Worm (Caenorhabditis elegans): ENCODE measurements around the gene best-22.

The best-22 gene

ce11 chrIV:12404137-12404536 lies 54.4 kb downstream of the best-22 start, which contains the start of gene gex-3:
TSS of gene gex-3 (plus strand) at chrIV:12404431.
- TF ChIP-seq ceh-28 (tag; optimal IDR thresholded peaks at IDR 0.05) = no peak
- no peak for TF ChIP-seq spr-3 (GFP tag; optimal IDR thresholded peaks at IDR 0.05)
- peak; percentile 97 for TF ChIP-seq lin-38 (GFP tag; IDR thresholded peaks at IDR 0.05)
- no peak for TF ChIP-seq skn-1 (tag; optimal IDR thresholded peaks at IDR 0.05)
- TF ChIP-seq attf-4 (tag; optimal IDR thresholded peaks at IDR 0.05) = no peak
- peak; percentile 58 for TF ChIP-seq vab-7 (GFP tag; IDR thresholded peaks at IDR 0.05)
- TF ChIP-seq mes-2 (tag; optimal IDR thresholded peaks at IDR 0.05; ENCODE audit: poor library complexity, severe bottlenecking) = peak; percentile 92
- no peak for TF ChIP-seq aly-2 (tag; optimal IDR thresholded peaks at IDR 0.05)
- TF ChIP-seq lin-15B (tag; optimal IDR thresholded peaks at IDR 0.05) = peak; percentile 61
- TF ChIP-seq hmg-1.1 (GFP tag; IDR thresholded peaks at IDR 0.05) = peak; percentile 65
- peak; percentile 86 for TF ChIP-seq nhr-6 (tag; optimal IDR thresholded peaks at IDR 0.05)
- TF ChIP-seq T26A8.4 (GFP tag; IDR thresholded peaks at IDR 0.05) = peak; percentile 56
- peak in 1 of 2 experiments; percentile 49 for TF ChIP-seq hif-1 (tag; optimal IDR thresholded peaks at IDR 0.05)
- peak; percentile 98 for TF ChIP-seq aha-1 (tag)
- no peak for TF ChIP-seq egl-43 (GFP tag; IDR thresholded peaks at IDR 0.05)
- no peak for TF ChIP-seq daf-16 (GFP tag; optimal IDR thresholded peaks at IDR 0.05)
- TF ChIP-seq daf-16 (tag; optimal IDR thresholded peaks at IDR 0.05) = peak; percentile 51
- no peak for TF ChIP-seq unc-39 (tag; optimal IDR thresholded peaks at IDR 0.05)
- peak; percentile 50 for TF ChIP-seq hlh-11 (tag; optimal IDR thresholded peaks at IDR 0.05)
- TF ChIP-seq dve-1 (tag; optimal IDR thresholded peaks at IDR 0.05; ENCODE audit: insufficient read depth) = peak; percentile 65
- peak; percentile 92 for TF ChIP-seq ces-1 (GFP tag; optimal IDR thresholded peaks at IDR 0.05)
- 0 out of 2 replicates have a peak, but pooled peaks have one; percentile 32 for TF ChIP-seq daf-19 (GFP tag; conservative IDR thresholded peaks at IDR 0.05)
- no peak for TF ChIP-seq Y48G9A.11 (GFP tag; IDR thresholded peaks at IDR 0.05)
- TF ChIP-seq unc-130 (GFP tag; optimal IDR thresholded peaks at IDR 0.05) = peak; percentile 71
- no peak for TF ChIP-seq F10B5.3 (tag; optimal IDR thresholded peaks at IDR 0.05)
- no peak for TF ChIP-seq mxl-2 (GFP tag; conservative IDR thresholded peaks at IDR 0.05)
- peak; percentile 87 for TF ChIP-seq lin-13 (GFP tag; optimal IDR thresholded peaks at IDR 0.05)
- TF ChIP-seq dmd-6 (GFP tag; IDR thresholded peaks at IDR 0.05) = peak; percentile 30; the same call in 1 of the 2 replicates
- peak; percentile 81 for TF ChIP-seq mep-1 (tag; optimal IDR thresholded peaks at IDR 0.05)
- TF ChIP-seq nhr-77 (tag; optimal IDR thresholded peaks at IDR 0.05) = peak; percentile 59
- TF ChIP-seq nhr-11 (tag; optimal IDR thresholded peaks at IDR 0.05) = peak; percentile 2
- TF ChIP-seq nhr-28 (tag; optimal IDR thresholded peaks at IDR 0.05) = peak; percentile 43
- peak in 1 of 2 experiments; percentile 55 for TF ChIP-seq ZK546.5 (tag; optimal IDR thresholded peaks at IDR 0.05)
- TF ChIP-seq unc-62 (GFP tag; optimal IDR thresholded peaks at IDR 0.05 in 1 of 2) = peak in 1 of 2 experiments; percentile 78
- no peak for TF ChIP-seq unc-62 (tag; optimal IDR thresholded peaks at IDR 0.05)
- peak; percentile 61 to 95 for TF ChIP-seq lsy-2 (tag; optimal IDR thresholded peaks at IDR 0.05)
- TF ChIP-seq pha-4 (GFP tag; IDR thresholded peaks at IDR 0.05) = no peak
- TF ChIP-seq pha-4 (tag; optimal IDR thresholded peaks at IDR 0.05) = peak; percentile 69
- no peak for TF ChIP-seq nhr-111 (GFP tag; optimal IDR thresholded peaks at IDR 0.05)
- peak; percentile 54 for TF ChIP-seq rbr-2 (tag; optimal IDR thresholded peaks at IDR 0.05)
- TF ChIP-seq saeg-2 (GFP tag; IDR thresholded peaks at IDR 0.05) = no peak
- no peak for TF ChIP-seq ceh-62 (tag; optimal IDR thresholded peaks at IDR 0.05)
- TF ChIP-seq snpc-1.2 (GFP tag; IDR thresholded peaks at IDR 0.05) = peak; percentile 77
- no peak for TF ChIP-seq lin-29 (GFP tag; IDR thresholded peaks at IDR 0.05)
- peak; percentile 85 for TF ChIP-seq fkh-10 (GFP tag; optimal IDR thresholded peaks at IDR 0.05)
- no peak for TF ChIP-seq spr-1 (tag; optimal IDR thresholded peaks at IDR 0.05)
- no peak for TF ChIP-seq mdt-29 (GFP tag; IDR thresholded peaks at IDR 0.05)
- TF ChIP-seq set-16 (GFP tag; IDR thresholded peaks at IDR 0.05) = no peak
- peak; percentile 25 for TF ChIP-seq nhr-25 (tag; optimal IDR thresholded peaks at IDR 0.05; ENCODE audit: borderline replicate concordance, insufficient read depth)
- no peak for TF ChIP-seq php-3 (GFP tag; IDR thresholded peaks at IDR 0.05)
- peak; percentile 91 for TF ChIP-seq dpl-1 (GFP tag; optimal IDR thresholded peaks at IDR 0.05)
- no peak for TF ChIP-seq egl-27 (tag; optimal IDR thresholded peaks at IDR 0.05)

Measured in whole organism, L4 larva.